Worm (Caenorhabditis elegans) whole organism, L2 larva: ENCODE results near the gene srx-19.

Experiments
- C34F6.9 ChIP-seq: fragments of 150-350 bp; optimal IDR thresholded peaks from 2 replicates; lab custom pipeline; 2014; ENCODE audit warnings: missing biosample characterization, missing genetic modification characterization
- R02D3.7 ChIP-seq: fragments of 150-350 bp; optimal IDR thresholded peaks from 2 replicates; lab custom pipeline; 2014; ENCODE audit warnings: missing biosample characterization, missing genetic modification characterization
- Y55F3AM.14 ChIP-seq: fragments of 200-800 bp; sonication (Bioruptor generic); optimal IDR thresholded peaks from 2 replicates; lab custom pipeline; 2018; ENCODE audit warnings: mild to moderate bottlenecking, missing genetic modification characterization, missing compliant biosample characterization
- ZK546.5 ChIP-seq: sonication (generic microtip); optimal IDR thresholded peaks from 2 replicates; lab custom pipeline; 2017; ENCODE audit warnings: missing biosample characterization, missing genetic modification characterization
- alr-1 ChIP-seq: fragments of 150-350 bp; optimal IDR thresholded peaks from 2 replicates; lab custom pipeline; 2014; ENCODE audit warnings: missing biosample characterization, missing genetic modification characterization
- aly-2 ChIP-seq: fragments of 150-350 bp; optimal IDR thresholded peaks from 2 replicates; lab custom pipeline; 2014; ENCODE audit warnings: missing biosample characterization, missing genetic modification characterization
- ama-1 ChIP-seq: fragments of 150-350 bp; optimal IDR thresholded peaks from 2 replicates; lab custom pipeline; 2018; ENCODE audit warnings: inconsistent platforms
- blmp-1 ChIP-seq: sonication (generic microtip); optimal IDR thresholded peaks from 2 replicates; lab custom pipeline; 2017; ENCODE audit warnings: missing genetic modification characterization, mild to moderate bottlenecking, missing compliant biosample characterization, antibody characterized with exemption, moderate library complexity; ENCODE audit not compliant: insufficient read depth
- ceh-16 ChIP-seq: fragments of 150-350 bp; optimal IDR thresholded peaks from 2 replicates; lab custom pipeline; 2014; ENCODE audit warnings: missing biosample characterization, missing genetic modification characterization
- ceh-82 ChIP-seq: fragments of 150-350 bp; optimal IDR thresholded peaks from 2 replicates; lab custom pipeline; 2014; ENCODE audit warnings: missing biosample characterization, missing genetic modification characterization
- dmd-4 ChIP-seq: sonication (generic microtip); optimal IDR thresholded peaks from 2 replicates; lab custom pipeline; 2017; ENCODE audit warnings: missing biosample characterization, missing genetic modification characterization
- egl-27 ChIP-seq: sonication (generic microtip); optimal IDR thresholded peaks from 3 replicates; lab custom pipeline; 2017; ENCODE audit warnings: missing biosample characterization, missing genetic modification reagents, missing genetic modification characterization
- elt-1 ChIP-seq: fragments of 150-350 bp; optimal IDR thresholded peaks from 2 replicates; lab custom pipeline; 2014; ENCODE audit warnings: missing biosample characterization, missing genetic modification characterization
- elt-3 ChIP-seq: sonication (generic microtip); optimal IDR thresholded peaks from 2 replicates; lab custom pipeline; 2017; ENCODE audit warnings: missing biosample characterization, missing genetic modification characterization
- fos-1 ChIP-seq: fragments of 150-350 bp; optimal IDR thresholded peaks from 2 replicates; lab custom pipeline; 2014; ENCODE audit warnings: missing biosample characterization, missing genetic modification characterization
- gmeb-1 ChIP-seq: fragments of 150-350 bp; optimal IDR thresholded peaks from 2 replicates; lab custom pipeline; 2014; ENCODE audit warnings: missing biosample characterization, missing genetic modification characterization
- lin-11 ChIP-seq: fragments of 150-350 bp; sonication (generic microtip); optimal IDR thresholded peaks from 2 replicates; lab custom pipeline; 2014; ENCODE audit warnings: missing biosample characterization, missing genetic modification characterization, inconsistent platforms, mixed read lengths
- lin-13 ChIP-seq: fragments of 150-350 bp; optimal IDR thresholded peaks from 2 replicates; lab custom pipeline; 2014; ENCODE audit warnings: missing biosample characterization, missing genetic modification reagents, missing genetic modification characterization
- lin-39 ChIP-seq: fragments of 150-350 bp; optimal IDR thresholded peaks from 2 replicates; lab custom pipeline; 2014; ENCODE audit warnings: missing biosample characterization, missing genetic modification reagents, missing genetic modification characterization
- mab-5 ChIP-seq: fragments of 150-350 bp; optimal IDR thresholded peaks from 2 replicates; lab custom pipeline; 2014; ENCODE audit warnings: missing biosample characterization, missing genetic modification characterization
- nhr-11 ChIP-seq: fragments of 150-350 bp; optimal IDR thresholded peaks from 2 replicates; lab custom pipeline; 2014; ENCODE audit warnings: missing biosample characterization, missing genetic modification characterization
- nhr-12 ChIP-seq: fragments of 150-350 bp; optimal IDR thresholded peaks from 2 replicates; lab custom pipeline; 2014; ENCODE audit warnings: missing biosample characterization, missing genetic modification characterization
- nhr-21 ChIP-seq: fragments of 150-350 bp; optimal IDR thresholded peaks from 2 replicates; lab custom pipeline; 2014; ENCODE audit warnings: missing biosample characterization, missing genetic modification characterization
- nhr-23 ChIP-seq: fragments of 150-350 bp; optimal IDR thresholded peaks from 2 replicates; lab custom pipeline; 2014; ENCODE audit warnings: missing biosample characterization, missing genetic modification reagents, missing genetic modification characterization
- nhr-237 ChIP-seq: fragments of 150-350 bp; optimal IDR thresholded peaks from 2 replicates; lab custom pipeline; 2014; ENCODE audit warnings: missing biosample characterization, missing genetic modification characterization
- nhr-25 ChIP-seq: fragments of 150-350 bp; sonication (generic microtip); optimal IDR thresholded peaks from 3 replicates; lab custom pipeline; 2014; ENCODE audit warnings: missing biosample characterization, missing genetic modification characterization
- nhr-6 ChIP-seq: fragments of 150-350 bp; optimal IDR thresholded peaks from 2 replicates; lab custom pipeline; 2014; ENCODE audit warnings: missing biosample characterization, missing genetic modification characterization
- peb-1 ChIP-seq: fragments of 150-350 bp; optimal IDR thresholded peaks from 2 replicates; lab custom pipeline; 2014; ENCODE audit warnings: missing biosample characterization, missing genetic modification characterization
- sem-4 ChIP-seq: fragments of 150-350 bp; optimal IDR thresholded peaks from 2 replicates; lab custom pipeline; 2014; ENCODE audit warnings: missing biosample characterization, missing genetic modification reagents, missing genetic modification characterization
- skn-1 ChIP-seq: sonication (generic microtip); optimal IDR thresholded peaks from 2 replicates; lab custom pipeline; 2017; ENCODE audit warnings: missing biosample characterization, missing genetic modification characterization
- sma-3 ChIP-seq: sonication (generic microtip); optimal IDR thresholded peaks from 2 replicates; lab custom pipeline; 2016; ENCODE audit warnings: missing genetic modification reagents, missing genetic modification characterization, missing compliant biosample characterization
- sma-9 ChIP-seq, 2 experiments: fragments of 150-350 bp in 1 of 2; sonication (generic microtip) in 1 of 2; optimal IDR thresholded peaks; 2 replicates each; lab custom pipeline; 2014 to 2016; ENCODE audit warnings: missing genetic modification characterization in 2 of 2, mild to moderate bottlenecking in 1 of 2, missing biosample characterization in 1 of 2, missing compliant biosample characterization in 1 of 2, missing genetic modification reagents in 1 of 2, moderate library complexity in 1 of 2
- snpc-4 ChIP-seq: fragments of 150-350 bp; optimal IDR thresholded peaks from 2 replicates; lab custom pipeline; 2014; ENCODE audit warnings: missing biosample characterization, missing genetic modification characterization
- unc-39 ChIP-seq: fragments of 150-350 bp; optimal IDR thresholded peaks from 2 replicates; lab custom pipeline; 2014; ENCODE audit warnings: missing biosample characterization, missing genetic modification characterization
- unc-55 ChIP-seq: fragments of 150-350 bp; sonication (generic microtip); optimal IDR thresholded peaks from 3 replicates; lab custom pipeline; 2014; ENCODE audit warnings: missing biosample characterization, missing genetic modification reagents, missing genetic modification characterization
- zag-1 ChIP-seq: fragments of 150-350 bp; optimal IDR thresholded peaks from 2 replicates; lab custom pipeline; 2014; ENCODE audit warnings: missing biosample characterization, missing genetic modification characterization
- ztf-1 ChIP-seq: fragments of 200-800 bp; sonication (Bioruptor generic); conservative IDR thresholded peaks from 2 replicates; pipeline ENCODE4 v1.3.6; 2022; ENCODE audit warnings: missing genetic modification characterization, missing compliant biosample characterization
- ztf-4 ChIP-seq: fragments of 150-350 bp; optimal IDR thresholded peaks from 2 replicates; lab custom pipeline; 2014; ENCODE audit warnings: missing biosample characterization, missing genetic modification characterization

The srx-19 gene

DNA sequence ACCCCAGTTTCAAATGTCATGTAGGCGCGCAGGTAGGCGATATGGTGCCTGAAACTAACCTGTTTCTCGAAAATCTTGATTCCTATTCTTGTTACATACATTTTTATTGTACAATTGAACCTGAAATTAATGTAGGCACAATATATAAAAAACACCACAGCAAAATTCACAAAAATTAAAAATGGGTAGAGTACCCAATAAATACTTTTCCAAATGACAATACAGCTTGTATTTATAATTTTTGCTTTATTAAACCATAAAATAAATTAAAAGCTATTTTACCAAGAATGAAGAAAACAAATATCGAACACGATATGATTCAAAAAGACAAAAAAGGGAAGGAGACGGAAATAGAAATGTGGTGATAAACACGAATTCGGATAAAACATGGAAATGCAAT is 10.3 kb downstream of the srx-19 start, which contains the start of gene tre-2:
Gene tre-2, minus strand, starts transcription at position 101 of the 400 bp plus-strand sequence.
- TF ChIP-seq ZK546.5 (tag; lab: Kevin White, UChicago) (no peak), unc-39 (tag; lab: Kevin White, UChicago) (no peak), egl-27 (tag; lab: Kevin White, UChicago) (no peak), nhr-11 (tag; lab: Kevin White, UChicago) (no peak), lin-39 (tag; lab: Kevin White, UChicago) (no peak), C34F6.9 (tag; lab: Kevin White, UChicago) (no peak), nhr-237 (tag; lab: Kevin White, UChicago) (no peak), aly-2 (no peak), ceh-16 (tag; lab: Kevin White, UChicago) (no peak), sma-9 (GFP tag; optimal IDR thresholded peaks at IDR 0.05; lab: Kevin White, UChicago) (no peak), sma-9 (tag; optimal IDR thresholded peaks at IDR 0.05; lab: Kevin White, UChicago) (no peak), R02D3.7 (tag; lab: Kevin White, UChicago) (no peak), peb-1 (tag; lab: Kevin White, UChicago) (no peak), gmeb-1 (no peak), alr-1 (tag; lab: Kevin White, UChicago) (no peak), Y55F3AM.14 (no peak), ztf-1 (GFP tag; lab: Robert Waterston, UW) (no peak), elt-1 (no peak), lin-13 (GFP tag; lab: Kevin White, UChicago) (no peak)

DNA sequence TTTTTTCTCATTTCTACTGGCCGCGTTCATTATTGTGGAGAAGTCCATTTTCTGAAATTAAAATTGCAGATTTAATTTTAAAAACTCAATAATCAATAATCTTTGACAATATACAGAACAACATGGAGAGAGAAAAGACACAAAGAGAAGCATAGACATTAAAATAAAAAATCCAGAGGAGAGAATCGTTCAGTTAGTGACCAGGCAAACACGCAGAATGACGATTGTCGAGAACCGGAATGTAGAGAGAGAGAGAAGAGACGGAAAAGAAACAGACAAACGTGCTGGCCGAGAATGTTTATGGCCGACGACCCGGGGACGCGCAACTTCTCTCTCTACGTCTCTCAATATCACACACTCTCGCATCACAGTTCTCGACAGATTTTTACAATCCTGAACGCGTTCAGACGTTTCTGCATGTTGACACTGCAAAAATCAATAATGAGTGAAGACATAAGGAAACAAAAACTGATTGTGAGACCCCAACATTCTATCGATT is 14.6 kb downstream of the srx-19 start, which contains the start of the genes T05A12.3 and T05A12.4:
Gene T05A12.3, minus strand, starts transcription at position 51 of the 499 bp plus-strand sequence.
Gene T05A12.4, plus strand, starts transcription at position 348 of the 499 bp plus-strand sequence.
- TF ChIP-seq sem-4 (tag; lab: Kevin White, UChicago) (peak; percentile 19), sma-3 (GFP tag; lab: Kevin White, UChicago) (peak; percentile 7), C34F6.9 (tag; lab: Kevin White, UChicago) (peak; percentile 73), ceh-82 (no peak), skn-1 (no peak), gmeb-1 (peak; percentile 4), blmp-1 (tag; lab: Kevin White, UChicago) (peak; percentile 30)

- TF ChIP-seq dmd-4, result no peak
- TF ChIP-seq lin-39 (tag; lab: Kevin White, UChicago), result no peak
- no peak for TF ChIP-seq lin-11 (tag; lab: Kevin White, UChicago)
- TF ChIP-seq nhr-21 (tag; lab: Kevin White, UChicago), result no peak
- no peak for TF ChIP-seq ztf-4 (tag; lab: Kevin White, UChicago)
- TF ChIP-seq mab-5 (tag; lab: Kevin White, UChicago), result no peak
- no peak for TF ChIP-seq ceh-16 (tag; lab: Kevin White, UChicago)
- TF ChIP-seq sem-4 (tag; lab: Kevin White, UChicago), result no peak
- no peak for TF ChIP-seq sma-3 (GFP tag; lab: Kevin White, UChicago)
- TF ChIP-seq skn-1, result no peak
- no peak for TF ChIP-seq Y55F3AM.14
- TF ChIP-seq nhr-12 (tag; lab: Kevin White, UChicago), result no peak
- no peak for TF ChIP-seq blmp-1 (tag; lab: Kevin White, UChicago)
- no peak for TF ChIP-seq zag-1
- TF ChIP-seq ama-1, result no peak
- TF ChIP-seq nhr-23 (tag; lab: Kevin White, UChicago), result no peak
- TF ChIP-seq elt-3 (tag; lab: Kevin White, UChicago), result no peak
- no peak for TF ChIP-seq nhr-237 (tag; lab: Kevin White, UChicago)
- TF ChIP-seq R02D3.7 (tag; lab: Kevin White, UChicago), result no peak
- TF ChIP-seq, all 48 proteins: peak for 0
Observed at ce11 chrIV:6903575-6903974, 30.5 kb downstream of the srx-19 start, which contains the start of gene T22D1.5. T22D1.5 (plus strand) TSS chrIV:6903950.

DNA sequence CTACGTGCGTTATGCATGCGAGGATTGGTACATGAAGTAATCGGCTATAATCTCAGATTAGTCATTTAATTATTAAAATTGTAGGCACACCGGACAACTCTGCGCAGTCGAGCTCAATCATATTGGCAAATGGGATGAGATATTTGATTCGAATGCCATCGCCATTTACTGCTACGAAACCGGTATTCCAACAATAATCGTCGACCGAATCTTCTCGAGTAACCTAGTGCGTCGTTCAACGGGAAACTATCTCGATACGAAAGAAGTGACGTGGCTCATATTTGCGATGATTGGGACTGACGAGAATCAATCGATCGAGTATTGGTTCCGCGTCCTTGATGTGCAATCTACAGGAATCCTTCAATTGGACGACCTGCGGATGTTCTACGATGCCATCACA is 31.5 kb downstream of the srx-19 start:
- no peak for TF ChIP-seq lin-11 (tag; lab: Kevin White, UChicago)
- no peak for TF ChIP-seq peb-1 (tag; lab: Kevin White, UChicago)
- no peak for TF ChIP-seq sma-3 (GFP tag; lab: Kevin White, UChicago)
- no peak for TF ChIP-seq nhr-6 (tag; lab: Kevin White, UChicago)
- TF ChIP-seq nhr-23 (tag; lab: Kevin White, UChicago), result no peak
- no peak for TF ChIP-seq lin-13 (GFP tag; lab: Kevin White, UChicago)
- TF ChIP-seq sma-9 (GFP tag; optimal IDR thresholded peaks at IDR 0.05; lab: Kevin White, UChicago), result no peak
- TF ChIP-seq sma-9 (tag; optimal IDR thresholded peaks at IDR 0.05; lab: Kevin White, UChicago), result no peak
- no peak for TF ChIP-seq nhr-25 (tag; lab: Kevin White, UChicago)
- no peak for TF ChIP-seq unc-55
- TF ChIP-seq fos-1 (tag; lab: Kevin White, UChicago), result no peak
- TF ChIP-seq aly-2, result no peak
- no peak for TF ChIP-seq elt-1
- no peak for TF ChIP-seq snpc-4 (tag; lab: Kevin White, UChicago)
- no peak for TF ChIP-seq ama-1
- TF ChIP-seq zag-1, result no peak
